Fruit fly (Drosophila melanogaster): ENCODE data around the gene SelR.

SelR gene

DNA sequence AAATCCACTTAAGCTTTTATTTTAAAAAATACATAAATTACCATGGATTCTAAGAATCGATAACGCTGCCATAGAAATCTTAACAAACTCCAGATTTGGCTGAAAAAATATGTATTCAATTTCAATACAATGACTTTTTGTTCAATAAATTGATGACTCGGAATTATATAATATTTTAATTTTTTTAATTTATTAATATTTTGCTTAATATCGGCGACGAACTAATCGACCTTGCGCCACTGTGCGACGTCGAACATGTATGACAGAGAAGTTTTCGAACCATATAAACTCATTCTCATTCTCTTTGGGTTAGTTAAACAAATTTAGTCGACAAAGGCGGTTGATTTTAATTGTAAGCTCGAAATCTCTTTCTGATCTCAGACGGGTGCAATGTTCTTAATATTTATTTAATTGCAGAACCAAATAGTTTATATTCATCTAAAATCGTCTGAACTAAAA is 18.9 kb downstream of the SelR start, which contains the start of gene CG42394 (continued):
- TF ChIP-seq slou (GFP tag; optimal IDR thresholded peaks at IDR 0.05) = peak; percentile 84
- TF ChIP-seq prd (optimal IDR thresholded peaks at IDR 0.05) = no peak
- TF ChIP-seq prd (GFP tag; IDR thresholded peaks at IDR 0.05) = peak; percentile 94
- TF ChIP-seq vnd (GFP tag; IDR thresholded peaks at IDR 0.05; ENCODE audit: partially characterized antibody) = peak; percentile 20; the same call in 2 of the 3 replicates
- peak; percentile 88 for TF ChIP-seq CG2889 (GFP tag; IDR thresholded peaks at IDR 0.05)
- TF ChIP-seq lilli (GFP tag; optimal IDR thresholded peaks at IDR 0.05) = peak; percentile 89
- TF ChIP-seq chm (GFP tag; IDR thresholded peaks at IDR 0.05) = peak; percentile 94
- TF ChIP-seq E2f1 (GFP tag; IDR thresholded peaks at IDR 0.05) = peak; percentile 95
- peak; percentile 96 for TF ChIP-seq ranshi (GFP tag; IDR thresholded peaks at IDR 0.05)
- TF ChIP-seq mirr (GFP tag; optimal IDR thresholded peaks at IDR 0.05) = peak; percentile 23
- peak; percentile 56 for TF ChIP-seq NK7.1 (GFP tag; optimal IDR thresholded peaks at IDR 0.05)
- peak; percentile 90 for TF ChIP-seq CG2202 (tag; optimal IDR thresholded peaks at IDR 0.05)
- TF ChIP-seq E2f2 (GFP tag; IDR thresholded peaks at IDR 0.05) = peak; percentile 79
- peak; percentile 81 for TF ChIP-seq CG17612 (GFP tag; IDR thresholded peaks at IDR 0.05)
- TF ChIP-seq CG42726 (GFP tag; IDR thresholded peaks at IDR 0.05; ENCODE audit: partially characterized antibody) = peak; percentile 58; the same call in 1 of the 2 replicates
- peak; percentile 82 for TF ChIP-seq Adf1 (GFP tag; IDR thresholded peaks at IDR 0.05)
- peak; percentile 40 for TF ChIP-seq Ets97D (GFP tag; optimal IDR thresholded peaks at IDR 0.05)
- TF ChIP-seq Doc3 (GFP tag; IDR thresholded peaks at IDR 0.05; ENCODE audit: partially characterized antibody) = no peak
- TF ChIP-seq slp2 (GFP tag; optimal IDR thresholded peaks at IDR 0.05) = peak; percentile 44
- peak; percentile 79 for TF ChIP-seq CG10431 (GFP tag; optimal IDR thresholded peaks at IDR 0.05)
- peak; percentile 92 for TF ChIP-seq nerfin-1 (tag; optimal IDR thresholded peaks at IDR 0.05)
- TF ChIP-seq hkb (optimal IDR thresholded peaks at IDR 0.05) = no peak
- TF ChIP-seq hkb (GFP tag; IDR thresholded peaks at IDR 0.05) = peak; percentile 97
- peak; percentile 94 for TF ChIP-seq HHEX (GFP tag; optimal IDR thresholded peaks at IDR 0.05)
- TF ChIP-seq CG16863 (GFP tag; optimal IDR thresholded peaks at IDR 0.05) = peak; percentile 62
- peak; percentile 83 for TF ChIP-seq salm (tag; optimal IDR thresholded peaks at IDR 0.05)
- TF ChIP-seq sr (GFP tag; IDR thresholded peaks at IDR 0.05) = peak; percentile 70; the same call in 1 of the 3 replicates
- peak; percentile 85 for TF ChIP-seq CG13123 (GFP tag; optimal IDR thresholded peaks at IDR 0.05)
- TF ChIP-seq Mes4 (GFP tag; optimal IDR thresholded peaks at IDR 0.05) = peak; percentile 61
- TF ChIP-seq yki (optimal IDR thresholded peaks at IDR 0.05) = no peak
- TF ChIP-seq CG1647 (GFP tag; optimal IDR thresholded peaks at IDR 0.05) = peak; percentile 34
- TF ChIP-seq tio (GFP tag; optimal IDR thresholded peaks at IDR 0.05) = peak; percentile 89
- TF ChIP-seq Nf-YC (tag; optimal IDR thresholded peaks at IDR 0.05) = peak; percentile 84
- peak; percentile 60 for TF ChIP-seq HLH54F (GFP tag; optimal IDR thresholded peaks at IDR 0.05)
- TF ChIP-seq maf-S (GFP tag; optimal IDR thresholded peaks at IDR 0.05) = peak; percentile 37
- TF ChIP-seq sens-2 (GFP tag; IDR thresholded peaks at IDR 0.05) = peak; percentile 90
- peak; percentile 90 for TF ChIP-seq CG4404 (GFP tag; IDR thresholded peaks at IDR 0.05)
- peak; percentile 76 for TF ChIP-seq CG2116 (GFP tag; optimal IDR thresholded peaks at IDR 0.05)
- peak; percentile 10 for TF ChIP-seq CG7745 (tag; optimal IDR thresholded peaks at IDR 0.05)
- TF ChIP-seq Ravus (GFP tag; IDR thresholded peaks at IDR 0.05) = peak; percentile 84
- TF ChIP-seq esg (GFP tag; conservative IDR thresholded peaks at IDR 0.05) = peak; percentile 88
- TF ChIP-seq CG10147 (GFP tag; optimal IDR thresholded peaks at IDR 0.05) = peak; percentile 97
- no peak for TF ChIP-seq CG34376 (GFP tag; optimal IDR thresholded peaks at IDR 0.05)
- peak; percentile 67 for TF ChIP-seq ERR (GFP tag; optimal IDR thresholded peaks at IDR 0.05)
- TF ChIP-seq lmd (GFP tag; IDR thresholded peaks at IDR 0.05) = peak; percentile 93
- TF ChIP-seq ap (GFP tag; IDR thresholded peaks at IDR 0.05) = peak; percentile 88
- TF ChIP-seq MTF-1 (GFP tag; optimal IDR thresholded peaks at IDR 0.05; ENCODE audit: borderline replicate concordance) = peak; percentile 91
- TF ChIP-seq crp (GFP tag; optimal IDR thresholded peaks at IDR 0.05) = peak in 1 of 2 experiments; percentile 51
- TF ChIP-seq CG14014 (GFP tag; IDR thresholded peaks at IDR 0.05) = peak; percentile 95
- TF ChIP-seq CG16813 (GFP tag; IDR thresholded peaks at IDR 0.05; ENCODE audit: partially characterized antibody) = 0 out of 3 replicates have a peak, but pooled peaks have one; percentile 41
- peak; percentile 66 to 92 for TF ChIP-seq dpn (GFP tag; optimal IDR thresholded peaks at IDR 0.05)
- TF ChIP-seq slbo (GFP tag; IDR thresholded peaks at IDR 0.05) = peak; percentile 89

All from whole organism, embryonic.